Fruit fly (Drosophila melanogaster) whole organism, embryonic: Measurements from ENCODE around the gene TrpRS.
A peak's percentile ranks its signal among the peaks of the same experiment; 100 is the strongest.

Experiments used
- Atf3 ChIP-seq: fragments of 200-800 bp; sonication (Bioruptor generic); optimal IDR thresholded peaks from 3 replicates; lab custom pipeline; 2016; ENCODE audit warnings: missing biosample characterization, missing genetic modification characterization
- Awh ChIP-seq: fragments of 200-800 bp; sonication (Bioruptor generic); IDR thresholded peaks from 2 replicates; pipeline ENCODE4, ENCODE4 v1.3.6; 2022; ENCODE audit warnings: missing biosample characterization, missing genetic modification characterization
- CG10267 ChIP-seq: fragments of 200-800 bp; sonication (Bioruptor generic); optimal IDR thresholded peaks from 2 replicates; lab custom pipeline; 2018; ENCODE audit warnings: missing biosample characterization, mild to moderate bottlenecking, missing genetic modification characterization, moderate library complexity
- CG11247 ChIP-seq: fragments of 200-800 bp; sonication (Bioruptor generic); IDR thresholded peaks from 2 replicates; pipeline ENCODE4 v1.3.6; 2022; ENCODE audit warnings: missing biosample characterization, missing genetic modification characterization
- CG11456 ChIP-seq: fragments of 200-800 bp; sonication (Bioruptor generic); IDR thresholded peaks from 3 replicates; pipeline ENCODE4 v1.3.6; 2022; ENCODE audit warnings: missing biosample characterization, missing genetic modification characterization
- CG12219 ChIP-seq: fragments of 200-800 bp; sonication (Bioruptor generic); optimal IDR thresholded peaks from 3 replicates; lab custom pipeline; 2018; ENCODE audit warnings: missing biosample characterization, mild to moderate bottlenecking, missing genetic modification characterization
- CG12744 ChIP-seq: fragments of 200-800 bp; sonication (Bioruptor generic); optimal IDR thresholded peaks from 2 replicates; lab custom pipeline; 2016; ENCODE audit warnings: missing biosample characterization, missing genetic modification characterization
- CG14710 ChIP-seq: fragments of 200-800 bp; sonication (Bioruptor generic); optimal IDR thresholded peaks from 3 replicates; lab custom pipeline; 2019; ENCODE audit warnings: missing biosample characterization, mild to moderate bottlenecking, missing genetic modification characterization, moderate library complexity
- CG14965 ChIP-seq: fragments of 200-800 bp; sonication (Bioruptor generic); optimal IDR thresholded peaks from 2 replicates; lab custom pipeline; 2016; ENCODE audit warnings: missing biosample characterization, missing genetic modification characterization, borderline replicate concordance
- CG15514 ChIP-seq: fragments of 200-800 bp; sonication (Bioruptor generic); optimal IDR thresholded peaks from 3 replicates; lab custom pipeline; 2017; ENCODE audit warnings: missing biosample characterization, missing genetic modification characterization, mild to moderate bottlenecking, moderate library complexity, missing genetic modification reagents
- CG15601 ChIP-seq: fragments of 200-800 bp; sonication (Bioruptor generic); optimal IDR thresholded peaks from 3 replicates; lab custom pipeline; 2019; ENCODE audit warnings: missing biosample characterization, mild to moderate bottlenecking, missing genetic modification characterization, moderate library complexity
- CG16815 ChIP-seq: fragments of 200-800 bp; sonication (Bioruptor generic); optimal IDR thresholded peaks from 3 replicates; lab custom pipeline; 2017; ENCODE audit warnings: missing biosample characterization, mild to moderate bottlenecking, missing genetic modification characterization
- CG17802 ChIP-seq: fragments of 200-800 bp; sonication (Bioruptor generic); optimal IDR thresholded peaks from 2 replicates; lab custom pipeline; 2018; ENCODE audit warnings: missing biosample characterization, mild to moderate bottlenecking, missing genetic modification characterization, moderate library complexity
- CG18619 ChIP-seq: fragments of 200-800 bp; sonication (Bioruptor generic); optimal IDR thresholded peaks from 3 replicates; lab custom pipeline; 2017; ENCODE audit warnings: missing biosample characterization, mild to moderate bottlenecking, missing genetic modification characterization
- CG2678 ChIP-seq: fragments of 200-800 bp; sonication (Bioruptor generic); optimal IDR thresholded peaks from 3 replicates; lab custom pipeline; 2019; ENCODE audit warnings: missing biosample characterization, mild to moderate bottlenecking, missing genetic modification characterization, moderate library complexity
- CG34376 ChIP-seq: fragments of 200-800 bp; sonication (Bioruptor generic); optimal IDR thresholded peaks from 2 replicates; lab custom pipeline; 2018; ENCODE audit warnings: missing biosample characterization, mild to moderate bottlenecking, missing genetic modification characterization
- CG6175 ChIP-seq: fragments of 200-800 bp; sonication (Bioruptor generic); IDR thresholded peaks from 3 replicates; pipeline ENCODE4 v1.3.6; 2022; ENCODE audit warnings: missing biosample characterization, missing genetic modification characterization
- CG6689 ChIP-seq: fragments of 200-800 bp; sonication (Bioruptor generic); IDR thresholded peaks from 2 replicates; pipeline ENCODE4 v1.3.6; 2022; ENCODE audit warnings: missing biosample characterization, missing genetic modification characterization
- CG8089 ChIP-seq: fragments of 200-800 bp; sonication (Bioruptor generic); optimal IDR thresholded peaks from 3 replicates; lab custom pipeline; 2016; ENCODE audit warnings: missing biosample characterization, missing genetic modification characterization
- CG9215 ChIP-seq: fragments of 200-800 bp; sonication (Bioruptor generic); IDR thresholded peaks from 2 replicates; pipeline ENCODE4 v1.3.6; 2022; ENCODE audit warnings: missing biosample characterization, missing genetic modification characterization
- D19B ChIP-seq: fragments of 200-800 bp; sonication (Bioruptor generic); optimal IDR thresholded peaks from 2 replicates; lab custom pipeline; 2017; ENCODE audit warnings: missing biosample characterization, mild to moderate bottlenecking, missing genetic modification characterization
- Dek ChIP-seq: fragments of 200-800 bp; sonication (Bioruptor generic); optimal IDR thresholded peaks from 3 replicates; lab custom pipeline; 2019; ENCODE audit warnings: missing biosample characterization, mild to moderate bottlenecking, missing genetic modification characterization, moderate library complexity
- Fer2 ChIP-seq: fragments of 200-800 bp; sonication (Bioruptor generic); optimal IDR thresholded peaks from 2 replicates; lab custom pipeline; 2018; ENCODE audit warnings: missing biosample characterization, mild to moderate bottlenecking, missing genetic modification characterization, moderate library complexity
- Kr ChIP-seq: fragments of 200-800 bp; sonication (Bioruptor generic); optimal IDR thresholded peaks from 2 replicates; lab custom pipeline; 2017; ENCODE audit warnings: missing biosample characterization, mild to moderate bottlenecking, missing genetic modification characterization
- MBD-R2 ChIP-seq: fragments of 200-800 bp; sonication (Bioruptor generic); IDR thresholded peaks from 2 replicates; pipeline ENCODE4 v1.3.6; 2022; ENCODE audit warnings: missing biosample characterization, missing genetic modification characterization
- Nf-YB ChIP-seq: fragments of 200-800 bp; sonication (Bioruptor generic); optimal IDR thresholded peaks from 3 replicates; lab custom pipeline; 2019; ENCODE audit warnings: missing biosample characterization, mild to moderate bottlenecking, missing genetic modification characterization, moderate library complexity
- Sox102F ChIP-seq: fragments of 200-800 bp; sonication (Bioruptor generic); optimal IDR thresholded peaks from 2 replicates; lab custom pipeline; 2018; ENCODE audit warnings: missing biosample characterization, mild to moderate bottlenecking, missing genetic modification characterization, moderate library complexity
- Xrp1 ChIP-seq: fragments of 200-800 bp; sonication (Bioruptor generic); IDR thresholded peaks from 2 replicates; pipeline ENCODE4 v1.3.6; 2022; ENCODE audit warnings: missing biosample characterization, missing genetic modification characterization
- abd-A ChIP-seq: fragments of 200-800 bp; sonication (Bioruptor generic); optimal IDR thresholded peaks from 3 replicates; lab custom pipeline; 2019; ENCODE audit warnings: missing biosample characterization, mild to moderate bottlenecking, missing genetic modification characterization, moderate library complexity
- cas ChIP-seq: fragments of 200-800 bp; sonication (Bioruptor generic); IDR thresholded peaks from 2 replicates; pipeline ENCODE4 v1.3.6; 2022; ENCODE audit warnings: missing biosample characterization, missing genetic modification characterization
- ci ChIP-seq: fragments of 200-800 bp; sonication (Bioruptor generic); IDR thresholded peaks from 3 replicates; pipeline ENCODE4 v1.3.6; 2022; ENCODE audit warnings: missing biosample characterization, missing genetic modification characterization
- croc ChIP-seq: fragments of 200-800 bp; sonication (Bioruptor generic); conservative IDR thresholded peaks from 3 replicates; pipeline ENCODE4 v1.3.6; 2022; ENCODE audit warnings: missing biosample characterization, missing genetic modification characterization
- fru ChIP-seq: fragments of >200 bp; optimal IDR thresholded peaks from 2 replicates; lab custom pipeline; 2017
- grn ChIP-seq: fragments of 200-800 bp; sonication (Bioruptor generic); optimal IDR thresholded peaks from 3 replicates; lab custom pipeline; 2017; ENCODE audit warnings: missing biosample characterization, missing genetic modification characterization
- jigr1 ChIP-seq: fragments of 200-800 bp; sonication (Bioruptor generic); IDR thresholded peaks from 3 replicates; pipeline ENCODE4 v1.3.6; 2022; ENCODE audit warnings: missing biosample characterization, missing genetic modification characterization
- jumu ChIP-seq: fragments of 200-800 bp; sonication (Bioruptor generic); optimal IDR thresholded peaks from 3 replicates; lab custom pipeline; 2016; ENCODE audit warnings: missing biosample characterization, missing genetic modification characterization
- ken ChIP-seq: fragments of 200-800 bp; sonication (Bioruptor generic); IDR thresholded peaks from 3 replicates; pipeline ENCODE4 v1.3.6; 2022; ENCODE audit warnings: missing biosample characterization, missing genetic modification characterization
- knrl ChIP-seq: fragments of 200-800 bp; sonication (Bioruptor generic); IDR thresholded peaks from 3 replicates; pipeline ENCODE4 v1.3.6; 2022; ENCODE audit warnings: missing biosample characterization, missing genetic modification characterization; ENCODE audit not compliant: partially characterized antibody
- mld ChIP-seq: fragments of 200-800 bp; sonication (Bioruptor generic); IDR thresholded peaks from 3 replicates; pipeline ENCODE4 v1.3.6; 2022; ENCODE audit warnings: missing biosample characterization, missing genetic modification characterization; ENCODE audit not compliant: partially characterized antibody
- oc ChIP-seq: fragments of 200-800 bp; sonication (Bioruptor generic); optimal IDR thresholded peaks from 2 replicates; lab custom pipeline; 2018; ENCODE audit warnings: missing biosample characterization, mild to moderate bottlenecking, missing genetic modification characterization, moderate library complexity
- onecut ChIP-seq: fragments of 200-800 bp; sonication (Bioruptor generic); IDR thresholded peaks from 2 replicates; pipeline ENCODE4 v1.3.6; 2022; ENCODE audit warnings: missing biosample characterization, missing genetic modification characterization
- pan ChIP-seq, 4 experiments: fragments of >200 bp in 3 of 4; fragments of 200-800 bp in 1 of 4; sonication (Bioruptor generic) in 1 of 4; optimal IDR thresholded peaks in 3 of 4; IDR thresholded peaks in 1 of 4; 2 replicates each; pipeline versions ENCODE4 v1.3.6 to Lab custom; 2017 to 2022; ENCODE audit warnings: missing biosample characterization in 2 of 4, missing genetic modification characterization in 2 of 4, mixed read lengths in 1 of 4
- pho ChIP-seq: fragments of 200-800 bp; sonication (Bioruptor generic); optimal IDR thresholded peaks from 2 replicates; lab custom pipeline; 2016; ENCODE audit warnings: missing biosample characterization, missing genetic modification characterization
- phol ChIP-seq: fragments of 200-800 bp; sonication (Bioruptor generic); optimal IDR thresholded peaks from 3 replicates; lab custom pipeline; 2018; ENCODE audit warnings: missing biosample characterization, mild to moderate bottlenecking, missing genetic modification characterization, moderate library complexity
- pita ChIP-seq: fragments of 200-800 bp; sonication (Bioruptor generic); optimal IDR thresholded peaks from 2 replicates; lab custom pipeline; 2017; ENCODE audit warnings: missing biosample characterization, mild to moderate bottlenecking, missing genetic modification characterization
- pros ChIP-seq: fragments of 200-800 bp; sonication (Bioruptor generic); optimal IDR thresholded peaks from 3 replicates; lab custom pipeline; 2019; ENCODE audit warnings: missing biosample characterization, mild to moderate bottlenecking, missing genetic modification characterization, moderate library complexity
- pum ChIP-seq: fragments of 200-800 bp; sonication (Bioruptor generic); optimal IDR thresholded peaks from 2 replicates; lab custom pipeline; 2016; ENCODE audit warnings: missing biosample characterization, missing genetic modification characterization
- sens ChIP-seq: fragments of 200-800 bp; sonication (Bioruptor generic); peaks from one replicate; lab custom pipeline; 2016; ENCODE audit warnings: missing biosample characterization, missing genetic modification characterization
- stwl ChIP-seq: fragments of 200-800 bp; sonication (Bioruptor generic); optimal IDR thresholded peaks from 3 replicates; lab custom pipeline; 2018; ENCODE audit warnings: missing biosample characterization, mild to moderate bottlenecking, missing genetic modification characterization, moderate library complexity
- unc-4 ChIP-seq: fragments of 200-800 bp; sonication (Bioruptor generic); IDR thresholded peaks from 2 replicates; pipeline ENCODE4 v1.3.6; 2022; ENCODE audit warnings: missing biosample characterization, missing genetic modification characterization; ENCODE audit not compliant: partially characterized antibody
- usp ChIP-seq: fragments of >200 bp; optimal IDR thresholded peaks from 2 replicates; lab custom pipeline; 2017; ENCODE audit warnings: missing biosample characterization, missing genetic modification characterization
- yki ChIP-seq: fragments of >200 bp; optimal IDR thresholded peaks from 3 replicates; lab custom pipeline; 2018

TrpRS gene

DNA sequence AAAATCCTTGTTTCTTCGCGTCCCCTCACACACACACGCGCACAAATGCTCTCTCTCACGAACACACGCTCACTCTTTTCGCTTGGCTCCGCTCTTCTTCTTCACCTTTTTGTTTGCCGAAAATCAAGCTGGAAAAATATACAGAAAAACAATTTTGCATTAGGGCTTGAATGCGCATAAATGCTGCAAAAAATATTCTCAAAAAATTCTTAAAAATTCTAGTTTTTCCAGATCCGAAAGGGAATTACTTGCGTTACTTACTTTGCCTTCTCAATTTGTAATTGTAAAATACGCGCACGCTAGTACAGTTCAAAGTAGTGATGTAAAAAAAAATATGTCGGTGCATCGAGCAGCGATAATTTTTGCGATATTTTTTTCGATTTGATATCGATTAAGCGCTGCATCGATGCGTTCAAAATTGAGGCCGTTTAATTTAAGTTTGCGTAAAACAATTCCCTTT, 26.7 kb downstream of the TrpRS start (continued):
- TF ChIP-seq CG11456 (no peak), Dek (no peak), CG6175 (GFP tag; lab: Robert Waterston, UW) (no peak), CG17802 (tag; lab: Kevin White, UChicago) (no peak), yki (no peak), CG34376 (GFP tag; lab: Kevin White, UChicago) (peak; percentile 51), Nf-YB (GFP tag; lab: Kevin White, UChicago) (no peak), jigr1 (no peak), CG8089 (GFP tag; lab: Kevin White, UChicago) (no peak), Fer2 (tag; lab: Kevin White, UChicago) (no peak), cas (GFP tag; lab: Robert Waterston, UW) (no peak), CG2678 (tag; lab: Kevin White, UChicago) (peak; percentile 4), unc-4 (GFP tag; lab: Robert Waterston, UW) (peak; percentile 86), CG12219 (no peak), CG14710 (tag; lab: Kevin White, UChicago) (peak; percentile 58), CG14965 (GFP tag; lab: Kevin White, UChicago) (no peak), CG18619 (GFP tag; lab: Kevin White, UChicago) (no peak), sens (GFP tag; lab: Kevin White, UChicago) (peak; percentile 72), phol (tag; lab: Kevin White, UChicago) (peak; percentile 80), pum (GFP tag; lab: Kevin White, UChicago) (no peak), Awh (GFP tag; lab: Robert Waterston, UW) (no peak), oc (no peak), CG9215 (no peak), ken (GFP tag; lab: Robert Waterston, UW) (no peak), CG12744 (GFP tag; lab: Kevin White, UChicago) (no peak), abd-A (no peak), jumu (no peak), Atf3 (GFP tag; lab: Kevin White, UChicago) (no peak), stwl (tag; lab: Kevin White, UChicago) (peak; percentile 88), croc (GFP tag; lab: Robert Waterston, UW) (no peak), grn (no peak), onecut (GFP tag; lab: Robert Waterston, UW) (no peak), fru (lab: Kevin White, UChicago) (no peak), CG15514 (peak; percentile 55), knrl (GFP tag; lab: Robert Waterston, UW) (peak; percentile 77), Xrp1 (GFP tag; lab: Robert Waterston, UW) (no peak), Sox102F (no peak), CG10267 (tag; lab: Kevin White, UChicago) (peak; percentile 66), Kr (GFP tag; lab: Kevin White, UChicago) (no peak), CG16815 (GFP tag; lab: Kevin White, UChicago) (no peak), mld (GFP tag; lab: Robert Waterston, UW) (peak; percentile 83; the same call in 2 of the 3 replicates), MBD-R2 (GFP tag; lab: Robert Waterston, UW) (no peak), usp (GFP tag; lab: Kevin White, UChicago) (no peak), CG11247 (GFP tag; lab: Robert Waterston, UW) (no peak), ci (no peak), pita (no peak), pho (GFP tag; lab: Kevin White, UChicago) (no peak), pan (optimal IDR thresholded peaks at IDR 0.05; lab: Kevin White, UChicago) (no peak), pan (GFP tag; optimal IDR thresholded peaks at IDR 0.05 in 1 of 2, IDR thresholded peaks at IDR 0.05 in 1 of 2) (no peak), D19B (GFP tag; lab: Kevin White, UChicago) (no peak), CG15601 (tag; lab: Kevin White, UChicago) (peak; percentile 14), pros (GFP tag; lab: Kevin White, UChicago) (no peak), CG6689 (GFP tag; lab: Robert Waterston, UW) (no peak)
